Fruit fly (Drosophila melanogaster): Measurements from ENCODE around the gene MED30.

DNA sequence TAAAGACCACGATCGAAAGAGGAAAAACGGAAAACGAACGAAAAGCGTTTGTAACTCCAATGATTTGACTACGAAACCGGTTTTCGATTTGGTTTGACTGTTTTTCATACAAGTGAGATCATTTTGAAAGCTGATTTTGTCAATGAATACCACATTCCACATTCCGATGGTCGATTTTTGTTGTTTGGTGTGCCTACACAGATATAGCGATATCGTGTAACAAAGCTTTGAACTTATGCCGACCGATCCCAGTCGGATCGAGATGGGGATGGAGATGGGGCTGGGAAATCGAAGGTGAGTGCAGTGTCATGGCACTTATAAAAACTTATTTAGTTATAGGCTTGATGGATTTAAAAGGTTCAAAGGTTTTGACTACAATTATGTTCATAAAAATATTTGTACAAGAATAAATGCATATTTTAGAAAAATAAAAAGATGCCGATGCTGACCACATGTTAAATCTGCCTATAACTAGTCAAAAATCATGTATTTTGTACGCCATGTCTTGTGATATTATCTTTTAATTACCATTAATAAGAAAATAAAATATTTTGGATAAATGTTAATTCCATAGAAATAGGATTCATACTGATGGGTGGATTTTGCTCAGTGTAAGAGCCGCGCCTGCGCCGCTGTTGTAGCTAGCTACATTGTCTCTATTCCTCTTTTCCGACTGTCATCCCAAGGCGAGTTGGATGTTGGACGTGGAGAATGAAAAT is 11.6 kb downstream of the MED30 start:
- TF ChIP-seq CG8478 (optimal IDR thresholded peaks at IDR 0.05), result no peak
- no peak for TF ChIP-seq CTCF (optimal IDR thresholded peaks at IDR 0.05)
